Fruit fly (Drosophila melanogaster) whole organism, pupa: ENCODE results near the gene CG14852.

ENCODE experiments used
- CG10348 ChIP-seq: fragments of 200-800 bp; sonication (Bioruptor generic); IDR thresholded peaks from 2 replicates; pipeline ENCODE4 v1.3.6; 2022; ENCODE audit warnings: missing biosample characterization, missing genetic modification characterization
- CG13204 ChIP-seq: fragments of 200-800 bp; sonication (Bioruptor generic); optimal IDR thresholded peaks from 2 replicates; lab custom pipeline; 2018; ENCODE audit warnings: missing biosample characterization, mild to moderate bottlenecking, missing genetic modification characterization, moderate library complexity
- CG32121 ChIP-seq: fragments of 200-800 bp; sonication (Bioruptor generic); IDR thresholded peaks from 2 replicates; pipeline ENCODE4 v1.3.6; 2022; ENCODE audit warnings: missing biosample characterization, missing genetic modification characterization
- CG8159 ChIP-seq: fragments of 200-800 bp; sonication (Bioruptor generic); optimal IDR thresholded peaks from 3 replicates; lab custom pipeline; 2018; ENCODE audit warnings: missing biosample characterization, mild to moderate bottlenecking, missing genetic modification characterization, moderate library complexity
- D1 ChIP-seq: fragments of 200-800 bp; sonication (Bioruptor generic); optimal IDR thresholded peaks from 2 replicates; lab custom pipeline; 2018; ENCODE audit warnings: missing biosample characterization, mild to moderate bottlenecking, missing genetic modification characterization, moderate library complexity
- Pif1B ChIP-seq: fragments of 200-800 bp; sonication (Bioruptor generic); optimal IDR thresholded peaks from 3 replicates; lab custom pipeline; 2016; ENCODE audit warnings: missing biosample characterization, missing genetic modification characterization
- fd96Ca ChIP-seq: fragments of 200-800 bp; sonication (Bioruptor generic); IDR thresholded peaks from 3 replicates; pipeline ENCODE4 v1.3.6; 2022; ENCODE audit warnings: missing biosample characterization, missing genetic modification characterization
- gl ChIP-seq: fragments of 200-800 bp; sonication (Bioruptor generic); optimal IDR thresholded peaks from 2 replicates; lab custom pipeline; 2018; ENCODE audit warnings: missing biosample characterization, mild to moderate bottlenecking, missing genetic modification characterization

- no peak for TF ChIP-seq D1 (tag; lab: Kevin White, UChicago)
- no peak for TF ChIP-seq gl (tag; lab: Kevin White, UChicago)
- no peak for TF ChIP-seq CG32121 (GFP tag; lab: Robert Waterston, UW)
- TF ChIP-seq fd96Ca: no peak
- no peak for TF ChIP-seq Pif1B
- TF ChIP-seq CG8159 (tag; lab: Kevin White, UChicago): no peak
- TF ChIP-seq CG10348: no peak
- no peak for TF ChIP-seq CG13204 (GFP tag; lab: Kevin White, UChicago)
Observed at dm6 chr3R:14567796-14568195, 2.1 kb downstream of the CG14852 start.
